Worm (Caenorhabditis elegans) whole organism, early embryonic: ENCODE data around the gene hpl-2.

Experiments used
- B0310.2 ChIP-seq: sonication (generic microtip); optimal IDR thresholded peaks from 2 replicates; lab custom pipeline; 2016; ENCODE audit warnings: mild to moderate bottlenecking, missing genetic modification characterization, missing compliant biosample characterization
- F13C5.2 ChIP-seq: sonication (generic microtip); optimal IDR thresholded peaks from 2 replicates; lab custom pipeline; 2017; ENCODE audit warnings: mild to moderate bottlenecking, missing genetic modification characterization, inconsistent platforms, missing compliant biosample characterization
- aly-1 ChIP-seq: sonication (generic microtip); optimal IDR thresholded peaks from 2 replicates; lab custom pipeline; 2016; ENCODE audit warnings: missing genetic modification characterization, missing compliant biosample characterization
- ama-1 ChIP-seq: fragments of 150-350 bp; optimal IDR thresholded peaks from 2 replicates; lab custom pipeline; 2014
- ceh-13 ChIP-seq: fragments of 200-800 bp; sonication (Bioruptor generic); optimal IDR thresholded peaks from 2 replicates; lab custom pipeline; 2018; ENCODE audit warnings: mild to moderate bottlenecking, missing genetic modification characterization, missing compliant biosample characterization
- ceh-36 ChIP-seq: sonication (generic microtip); optimal IDR thresholded peaks from 2 replicates; lab custom pipeline; 2016; ENCODE audit warnings: missing genetic modification characterization, inconsistent platforms, missing compliant biosample characterization
- ets-7 ChIP-seq: sonication (generic microtip); optimal IDR thresholded peaks from 2 replicates; lab custom pipeline; 2016; ENCODE audit warnings: missing genotype, missing genetic modification characterization, missing compliant biosample characterization
- flt-1 ChIP-seq: fragments of 200-800 bp; sonication (Bioruptor generic); IDR thresholded peaks from 2 replicates; pipeline ENCODE4 v1.3.6; 2022; ENCODE audit warnings: missing genetic modification characterization, missing compliant biosample characterization
- hmbx-1 ChIP-seq: sonication (generic microtip); optimal IDR thresholded peaks from 2 replicates; lab custom pipeline; 2016; ENCODE audit warnings: mild to moderate bottlenecking, missing genetic modification characterization, missing compliant biosample characterization
- hmg-4 ChIP-seq: fragments of 200-800 bp; sonication (Bioruptor generic); optimal IDR thresholded peaks from 2 replicates; lab custom pipeline; 2018; ENCODE audit warnings: mild to moderate bottlenecking, missing genetic modification characterization, missing compliant biosample characterization
- hnd-1 ChIP-seq: sonication (generic microtip); optimal IDR thresholded peaks from 2 replicates; lab custom pipeline; 2016; ENCODE audit warnings: missing genetic modification characterization, missing compliant biosample characterization
- pes-1 ChIP-seq: fragments of 200-800 bp; sonication (Bioruptor generic); IDR thresholded peaks from 2 replicates; pipeline ENCODE4 v1.3.6; 2022; ENCODE audit warnings: missing genetic modification reagents, missing genetic modification characterization, missing compliant biosample characterization
- scrt-1 ChIP-seq: fragments of 200-800 bp; sonication (Bioruptor generic); IDR thresholded peaks from 2 replicates; pipeline ENCODE4 v1.3.6; 2022; ENCODE audit warnings: missing genetic modification characterization, missing compliant biosample characterization
- sea-1 ChIP-seq: fragments of 200-800 bp; sonication (Bioruptor generic); conservative IDR thresholded peaks from 2 replicates; pipeline ENCODE4 v1.3.6; 2022; ENCODE audit warnings: missing genetic modification characterization, missing compliant biosample characterization
- tbx-11 ChIP-seq: fragments of 200-800 bp; sonication (Bioruptor generic); IDR thresholded peaks from 2 replicates; pipeline ENCODE4 v1.3.6; 2022; ENCODE audit warnings: missing genetic modification characterization, missing compliant biosample characterization
- tbx-37 ChIP-seq: fragments of 200-800 bp; sonication (Bioruptor generic); conservative IDR thresholded peaks from 2 replicates; pipeline ENCODE4 v1.3.6; 2022; ENCODE audit warnings: missing genetic modification reagents, missing genetic modification characterization, missing compliant biosample characterization
- tra-4 ChIP-seq: sonication (generic microtip); optimal IDR thresholded peaks from 2 replicates; lab custom pipeline; 2017; ENCODE audit warnings: missing genetic modification characterization, missing compliant biosample characterization

Gene hpl-2

ce11 chrIII:10755480-10756066 lies at the start of gene hpl-2:
hpl-2 (minus strand) TSS chrIII:10755530.
- no peak for TF ChIP-seq ama-1 (lab: Kevin White, UChicago)

- no peak for TF ChIP-seq flt-1 (GFP tag; lab: Robert Waterston, UW)
- TF ChIP-seq hmg-4 (GFP tag; lab: Kevin White, UChicago), result no peak
- TF ChIP-seq ceh-36 (tag; lab: Kevin White, UChicago), result no peak
- TF ChIP-seq tra-4, result no peak
- no peak for TF ChIP-seq B0310.2 (tag; lab: Kevin White, UChicago)
- TF ChIP-seq scrt-1 (GFP tag; lab: Robert Waterston, UW), result no peak
- no peak for TF ChIP-seq hnd-1 (tag; lab: Kevin White, UChicago)
- TF ChIP-seq tbx-37 (GFP tag; lab: Robert Waterston, UW), result no peak
- TF ChIP-seq F13C5.2 (tag; lab: Kevin White, UChicago), result no peak
- no peak for TF ChIP-seq sea-1 (GFP tag; lab: Robert Waterston, UW)
- TF ChIP-seq ets-7 (tag; lab: Kevin White, UChicago), result no peak
- TF ChIP-seq ama-1 (lab: Kevin White, UChicago), result no peak
- no peak for TF ChIP-seq pes-1 (GFP tag; lab: Robert Waterston, UW)
- TF ChIP-seq tbx-11 (GFP tag; lab: Robert Waterston, UW), result no peak
- TF ChIP-seq hmbx-1, result no peak
These were observed 46.7 kb upstream of the hpl-2 start, which contains the start of gene K11D9.3 for ce11 chrIII:10802032-10802431. K11D9.3 (minus strand) TSS chrIII:10802212.

ce11 chrIII:10794049-10794448 lies 38.7 kb upstream of the hpl-2 start, which contains the start of gene clec-163:
clec-163 (plus strand) TSS chrIII:10794349.
- TF ChIP-seq scrt-1 (GFP tag; lab: Robert Waterston, UW) (no peak), flt-1 (GFP tag; lab: Robert Waterston, UW) (no peak), ceh-13 (GFP tag; lab: Kevin White, UChicago) (no peak), hmg-4 (GFP tag; lab: Kevin White, UChicago) (no peak), ceh-36 (tag; lab: Kevin White, UChicago) (no peak), tra-4 (no peak), hnd-1 (tag; lab: Kevin White, UChicago) (no peak), F13C5.2 (tag; lab: Kevin White, UChicago) (no peak), ets-7 (tag; lab: Kevin White, UChicago) (no peak), hmbx-1 (no peak), tbx-37 (GFP tag; lab: Robert Waterston, UW) (no peak), tbx-11 (GFP tag; lab: Robert Waterston, UW) (no peak), aly-1 (tag; lab: Kevin White, UChicago) (no peak), pes-1 (GFP tag; lab: Robert Waterston, UW) (no peak), ama-1 (lab: Kevin White, UChicago) (no peak), B0310.2 (tag; lab: Kevin White, UChicago) (no peak), sea-1 (GFP tag; lab: Robert Waterston, UW) (no peak)

ce11 chrIII:10791233-10791632 lies 35.9 kb upstream of the hpl-2 start:
- TF ChIP-seq tbx-37 (GFP tag; lab: Robert Waterston, UW) (no peak), hnd-1 (tag; lab: Kevin White, UChicago) (no peak), aly-1 (tag; lab: Kevin White, UChicago) (no peak), ceh-36 (tag; lab: Kevin White, UChicago) (no peak), ets-7 (tag; lab: Kevin White, UChicago) (no peak), F13C5.2 (tag; lab: Kevin White, UChicago) (no peak), hmg-4 (GFP tag; lab: Kevin White, UChicago) (no peak), hmbx-1 (no peak), ama-1 (lab: Kevin White, UChicago) (no peak), ceh-13 (GFP tag; lab: Kevin White, UChicago) (no peak), flt-1 (GFP tag; lab: Robert Waterston, UW) (no peak), tbx-11 (GFP tag; lab: Robert Waterston, UW) (no peak), sea-1 (GFP tag; lab: Robert Waterston, UW) (no peak), scrt-1 (GFP tag; lab: Robert Waterston, UW) (no peak), tra-4 (no peak), pes-1 (GFP tag; lab: Robert Waterston, UW) (no peak), B0310.2 (tag; lab: Kevin White, UChicago) (no peak)

- no peak for TF ChIP-seq ets-7 (tag; lab: Kevin White, UChicago)
- TF ChIP-seq ceh-36 (tag; lab: Kevin White, UChicago), result peak; percentile 41
These were observed 27.7 kb upstream of the hpl-2 start for ce11 chrIII:10783052-10783451.

- no peak for TF ChIP-seq hnd-1 (tag; lab: Kevin White, UChicago)
- TF ChIP-seq ama-1 (lab: Kevin White, UChicago), result no peak
- TF ChIP-seq ceh-13 (GFP tag; lab: Kevin White, UChicago), result no peak
- TF ChIP-seq B0310.2 (tag; lab: Kevin White, UChicago), result no peak
- TF ChIP-seq hmg-4 (GFP tag; lab: Kevin White, UChicago), result no peak
- no peak for TF ChIP-seq ceh-36 (tag; lab: Kevin White, UChicago)
- TF ChIP-seq flt-1 (GFP tag; lab: Robert Waterston, UW), result no peak
- TF ChIP-seq tra-4, result no peak
- TF ChIP-seq hmbx-1, result no peak
- no peak for TF ChIP-seq tbx-11 (GFP tag; lab: Robert Waterston, UW)
- no peak for TF ChIP-seq pes-1 (GFP tag; lab: Robert Waterston, UW)
- TF ChIP-seq sea-1 (GFP tag; lab: Robert Waterston, UW), result no peak
- no peak for TF ChIP-seq aly-1 (tag; lab: Kevin White, UChicago)
These were observed 26.2 kb upstream of the hpl-2 start, which contains the start of gene ptr-19 for ce11 chrIII:10781553-10781952. ptr-19 (plus strand) TSS chrIII:10781853.

- no peak for TF ChIP-seq scrt-1 (GFP tag; lab: Robert Waterston, UW)
- no peak for TF ChIP-seq aly-1 (tag; lab: Kevin White, UChicago)
- TF ChIP-seq B0310.2 (tag; lab: Kevin White, UChicago), result no peak
- no peak for TF ChIP-seq ceh-13 (GFP tag; lab: Kevin White, UChicago)
- TF ChIP-seq tra-4, result no peak
- no peak for TF ChIP-seq F13C5.2 (tag; lab: Kevin White, UChicago)
- no peak for TF ChIP-seq tbx-11 (GFP tag; lab: Robert Waterston, UW)
- TF ChIP-seq sea-1 (GFP tag; lab: Robert Waterston, UW), result no peak
- no peak for TF ChIP-seq flt-1 (GFP tag; lab: Robert Waterston, UW)
- no peak for TF ChIP-seq hmg-4 (GFP tag; lab: Kevin White, UChicago)
- no peak for TF ChIP-seq ceh-36 (tag; lab: Kevin White, UChicago)
- TF ChIP-seq ama-1 (lab: Kevin White, UChicago), result no peak
- no peak for TF ChIP-seq hnd-1 (tag; lab: Kevin White, UChicago)
- TF ChIP-seq ets-7 (tag; lab: Kevin White, UChicago), result no peak
- no peak for TF ChIP-seq hmbx-1
- TF ChIP-seq tbx-37 (GFP tag; lab: Robert Waterston, UW), result no peak
- no peak for TF ChIP-seq pes-1 (GFP tag; lab: Robert Waterston, UW)
These were observed 14.4 kb upstream of the hpl-2 start for ce11 chrIII:10769693-10770092.
